Fruit fly (Drosophila melanogaster) whole organism, embryonic: ENCODE data around the gene CG33268.
A peak's percentile ranks its signal among the peaks of the same experiment; 100 is the strongest.

Experiments
- Ada2b ChIP-seq: fragments of 200-800 bp; sonication (Bioruptor generic); IDR thresholded peaks from 2 replicates; pipeline ENCODE4 v1.3.6; 2022; ENCODE audit warnings: missing biosample characterization, missing genetic modification characterization
- CG10431 ChIP-seq: fragments of 200-800 bp; sonication (Bioruptor generic); optimal IDR thresholded peaks from 3 replicates; lab custom pipeline; 2018; ENCODE audit warnings: missing biosample characterization, mild to moderate bottlenecking, missing genetic modification characterization
- CG14014 ChIP-seq: fragments of 200-800 bp; sonication (Bioruptor generic); IDR thresholded peaks from 2 replicates; pipeline ENCODE4 v1.3.6; 2022; ENCODE audit warnings: missing biosample characterization, missing genetic modification characterization
- CG14710 ChIP-seq: fragments of 200-800 bp; sonication (Bioruptor generic); optimal IDR thresholded peaks from 3 replicates; lab custom pipeline; 2019; ENCODE audit warnings: missing biosample characterization, mild to moderate bottlenecking, missing genetic modification characterization, moderate library complexity
- CG15011 ChIP-seq: fragments of 200-800 bp; sonication (Bioruptor generic); optimal IDR thresholded peaks from 3 replicates; lab custom pipeline; 2018; ENCODE audit warnings: missing biosample characterization, mild to moderate bottlenecking, missing genetic modification characterization
- CG1529 ChIP-seq: fragments of 200-800 bp; sonication (Bioruptor generic); optimal IDR thresholded peaks from 3 replicates; lab custom pipeline; 2018; ENCODE audit warnings: missing biosample characterization, missing genetic modification characterization
- CG1603 ChIP-seq: fragments of 200-800 bp; sonication (Bioruptor generic); optimal IDR thresholded peaks from 2 replicates; lab custom pipeline; 2019; ENCODE audit warnings: missing biosample characterization, mild to moderate bottlenecking, missing genetic modification characterization, moderate library complexity
- CG16813 ChIP-seq: fragments of 200-800 bp; sonication (Bioruptor generic); IDR thresholded peaks from 3 replicates; pipeline ENCODE4 v1.3.6; 2022; ENCODE audit warnings: missing biosample characterization, missing genetic modification characterization; ENCODE audit not compliant: partially characterized antibody
- CG2116 ChIP-seq: fragments of 200-800 bp; sonication (Bioruptor generic); optimal IDR thresholded peaks from 3 replicates; lab custom pipeline; 2018; ENCODE audit warnings: missing biosample characterization, mild to moderate bottlenecking, missing genetic modification characterization
- CG2678 ChIP-seq: fragments of 200-800 bp; sonication (Bioruptor generic); optimal IDR thresholded peaks from 3 replicates; lab custom pipeline; 2019; ENCODE audit warnings: missing biosample characterization, mild to moderate bottlenecking, missing genetic modification characterization, moderate library complexity
- CG30431 ChIP-seq: fragments of 200-800 bp; sonication (Bioruptor generic); optimal IDR thresholded peaks from 2 replicates; lab custom pipeline; 2017; ENCODE audit warnings: missing biosample characterization, missing genetic modification characterization
- CG3065 ChIP-seq: fragments of 200-800 bp; sonication (Bioruptor generic); optimal IDR thresholded peaks from 2 replicates; lab custom pipeline; 2016; ENCODE audit warnings: missing biosample characterization, missing genetic modification characterization
- CG3281 ChIP-seq: fragments of 200-800 bp; sonication (Bioruptor generic); optimal IDR thresholded peaks from 3 replicates; lab custom pipeline; 2017; ENCODE audit warnings: missing biosample characterization, mild to moderate bottlenecking, missing genetic modification characterization
- CG34224 ChIP-seq: fragments of 200-800 bp; sonication (Bioruptor generic); IDR thresholded peaks from 3 replicates; pipeline ENCODE4 v1.3.6; 2022; ENCODE audit warnings: missing biosample characterization, missing genetic modification characterization; ENCODE audit not compliant: partially characterized antibody
- CG7839 ChIP-seq: fragments of 200-800 bp; sonication (Bioruptor generic); optimal IDR thresholded peaks from 3 replicates; lab custom pipeline; 2018; ENCODE audit warnings: missing biosample characterization, mild to moderate bottlenecking, missing genetic modification characterization, moderate library complexity
- CG8089 ChIP-seq: fragments of 200-800 bp; sonication (Bioruptor generic); optimal IDR thresholded peaks from 3 replicates; lab custom pipeline; 2016; ENCODE audit warnings: missing biosample characterization, missing genetic modification characterization
- CG8359 ChIP-seq: fragments of 200-800 bp; sonication (Bioruptor generic); optimal IDR thresholded peaks from 2 replicates; lab custom pipeline; 2017; ENCODE audit warnings: missing biosample characterization, mild to moderate bottlenecking, missing genetic modification characterization, borderline replicate concordance
- CG9215 ChIP-seq: fragments of 200-800 bp; sonication (Bioruptor generic); IDR thresholded peaks from 2 replicates; pipeline ENCODE4 v1.3.6; 2022; ENCODE audit warnings: missing biosample characterization, missing genetic modification characterization
- CG9609 ChIP-seq: fragments of 200-800 bp; sonication (Bioruptor generic); optimal IDR thresholded peaks from 3 replicates; lab custom pipeline; 2016; ENCODE audit warnings: missing biosample characterization, missing genetic modification characterization
- CG9932 ChIP-seq: fragments of 200-800 bp; sonication (Bioruptor generic); IDR thresholded peaks from 2 replicates; pipeline ENCODE4 v1.3.6; 2022; ENCODE audit warnings: missing biosample characterization, missing genetic modification characterization
- Camta ChIP-seq: fragments of 200-800 bp; sonication (Bioruptor generic); optimal IDR thresholded peaks from 2 replicates; lab custom pipeline; 2016; ENCODE audit warnings: missing biosample characterization, missing genetic modification characterization
- Ets65A ChIP-seq: fragments of 200-800 bp; sonication (Bioruptor generic); peaks from one replicate; lab custom pipeline; 2016; ENCODE audit warnings: missing biosample characterization, missing genetic modification characterization
- Ets97D ChIP-seq: fragments of 200-800 bp; sonication (Bioruptor generic); optimal IDR thresholded peaks from 3 replicates; lab custom pipeline; 2016; ENCODE audit warnings: missing biosample characterization, missing genetic modification characterization
- HLHmδ ChIP-seq: fragments of 200-800 bp; sonication (Bioruptor generic); optimal IDR thresholded peaks from 2 replicates; lab custom pipeline; 2018; ENCODE audit warnings: missing biosample characterization, mild to moderate bottlenecking, missing genetic modification characterization, moderate library complexity
- Hmr ChIP-seq: fragments of 200-800 bp; sonication (Bioruptor generic); optimal IDR thresholded peaks from 3 replicates; lab custom pipeline; 2017; ENCODE audit warnings: mild to moderate bottlenecking, missing biosample characterization, missing genetic modification reagents, missing genetic modification characterization
- MTF-1 ChIP-seq: fragments of 200-800 bp; sonication (Bioruptor generic); optimal IDR thresholded peaks from 2 replicates; lab custom pipeline; 2018; ENCODE audit warnings: missing biosample characterization, mild to moderate bottlenecking, missing genetic modification characterization, borderline replicate concordance
- Meics ChIP-seq: fragments of 200-800 bp; sonication (Bioruptor generic); optimal IDR thresholded peaks from 2 replicates; lab custom pipeline; 2017; ENCODE audit warnings: missing biosample characterization, mild to moderate bottlenecking, missing genetic modification characterization
- Nf-YA ChIP-seq: fragments of 200-800 bp; sonication (Bioruptor generic); IDR thresholded peaks from 2 replicates; pipeline ENCODE4 v1.3.6; 2022; ENCODE audit warnings: missing biosample characterization, missing genetic modification characterization
- NfI ChIP-seq: fragments of 200-800 bp; sonication (Bioruptor generic); optimal IDR thresholded peaks from 3 replicates; lab custom pipeline; 2018; ENCODE audit warnings: missing biosample characterization, mild to moderate bottlenecking, missing genetic modification characterization, moderate library complexity
- Oli ChIP-seq: fragments of 200-800 bp; sonication (Bioruptor generic); optimal IDR thresholded peaks from 2 replicates; lab custom pipeline; 2018; ENCODE audit warnings: missing biosample characterization, mild to moderate bottlenecking, missing genetic modification characterization, moderate library complexity
- Sin3A ChIP-seq: fragments of >200 bp; optimal IDR thresholded peaks from 2 replicates; lab custom pipeline; 2018
- Taf1 ChIP-seq: fragments of 200-800 bp; sonication (Bioruptor generic); IDR thresholded peaks from 2 replicates; pipeline ENCODE4 v1.3.6; 2022; ENCODE audit warnings: missing biosample characterization, missing genetic modification characterization
- Trl ChIP-seq, 3 experiments: fragments of >200 bp in 2 of 3; fragments of 200-800 bp in 1 of 3; sonication (Bioruptor generic) in 1 of 3; optimal IDR thresholded peaks; 2 replicates in 1 of 3; 3 replicates in 2 of 3; lab custom pipeline; 2016 to 2017; ENCODE audit warnings: missing biosample characterization in 1 of 3, missing genetic modification characterization in 1 of 3
- caup ChIP-seq: fragments of 200-800 bp; sonication (Bioruptor generic); optimal IDR thresholded peaks from 3 replicates; lab custom pipeline; 2017; ENCODE audit warnings: missing biosample characterization, mild to moderate bottlenecking, missing genetic modification characterization, moderate library complexity; ENCODE audit not compliant: severe bottlenecking
- gfzf ChIP-seq: fragments of 200-800 bp; sonication (Bioruptor generic); optimal IDR thresholded peaks from 2 replicates; lab custom pipeline; 2016; ENCODE audit warnings: missing biosample characterization, mild to moderate bottlenecking, missing genetic modification characterization, moderate library complexity
- gt ChIP-seq: fragments of 200-800 bp; sonication (Bioruptor generic); IDR thresholded peaks from 2 replicates; pipeline ENCODE4 v1.3.6; 2022; ENCODE audit warnings: missing biosample characterization, missing genetic modification characterization
- hkb ChIP-seq, 2 experiments: fragments of 200-800 bp in 1 of 2; fragments of >200 bp in 1 of 2; sonication (Bioruptor generic) in 1 of 2; IDR thresholded peaks in 1 of 2; optimal IDR thresholded peaks in 1 of 2; 2 replicates each; pipeline versions ENCODE4 v1.3.6 to Lab custom; 2017 to 2022; ENCODE audit warnings: missing biosample characterization in 1 of 2, missing genetic modification characterization in 1 of 2
- klu ChIP-seq: fragments of 200-800 bp; sonication (Bioruptor generic); IDR thresholded peaks from 2 replicates; pipeline ENCODE4 v1.3.6; 2022; ENCODE audit warnings: missing biosample characterization, missing genetic modification characterization
- maf-S ChIP-seq: fragments of 200-800 bp; sonication (Bioruptor generic); optimal IDR thresholded peaks from 2 replicates; lab custom pipeline; 2016; ENCODE audit warnings: missing biosample characterization, missing genetic modification characterization
- nerfin-2 ChIP-seq: fragments of 200-800 bp; sonication (Bioruptor generic); IDR thresholded peaks from 2 replicates; pipeline ENCODE4 v1.3.6; 2022; ENCODE audit warnings: missing biosample characterization, missing genetic modification characterization; ENCODE audit not compliant: partially characterized antibody
- pan ChIP-seq, 4 experiments: fragments of >200 bp in 3 of 4; fragments of 200-800 bp in 1 of 4; sonication (Bioruptor generic) in 1 of 4; optimal IDR thresholded peaks in 3 of 4; IDR thresholded peaks in 1 of 4; 2 replicates each; pipeline versions ENCODE4 v1.3.6 to Lab custom; 2017 to 2022; ENCODE audit warnings: missing biosample characterization in 2 of 4, missing genetic modification characterization in 2 of 4, mixed read lengths in 1 of 4
- rib ChIP-seq: fragments of 200-800 bp; sonication (Bioruptor generic); IDR thresholded peaks from 2 replicates; pipeline ENCODE4 v1.3.6; 2022; ENCODE audit warnings: missing biosample characterization, missing genetic modification characterization
- row ChIP-seq: fragments of 200-800 bp; sonication (Bioruptor generic); IDR thresholded peaks from 3 replicates; pipeline ENCODE4 v1.3.6; 2022; ENCODE audit warnings: missing biosample characterization, missing genetic modification characterization
- scrt ChIP-seq: fragments of 200-800 bp; sonication (Bioruptor generic); optimal IDR thresholded peaks from 2 replicates; lab custom pipeline; 2018; ENCODE audit warnings: missing biosample characterization, mild to moderate bottlenecking, missing genetic modification characterization, moderate library complexity
- sens ChIP-seq: fragments of 200-800 bp; sonication (Bioruptor generic); peaks from one replicate; lab custom pipeline; 2016; ENCODE audit warnings: missing biosample characterization, missing genetic modification characterization
- sisA ChIP-seq: fragments of 200-800 bp; sonication (Bioruptor generic); IDR thresholded peaks from 2 replicates; pipeline ENCODE4 v1.3.6; 2022; ENCODE audit warnings: missing biosample characterization, missing genetic modification characterization

Gene CG33268

dm6 chr3L:11591803-11592202, 772 bp upstream of the CG33268 start:
- no peak for TF ChIP-seq sisA (GFP tag; lab: Robert Waterston, UW)
- peak; percentile 15 to 22 for TF ChIP-seq Trl (optimal IDR thresholded peaks at IDR 0.05; lab: Kevin White, UChicago)
- TF ChIP-seq Trl (GFP tag; optimal IDR thresholded peaks at IDR 0.05; lab: Kevin White, UChicago) = no peak

dm6 chr3L:11589395-11589794, 1.6 kb downstream of the CG33268 start, which contains the start of gene CG7377:
Gene CG7377 (plus strand): TSS chr3L:11589695.
- TF ChIP-seq klu (GFP tag; lab: Robert Waterston, UW) = 0 out of 2 replicates have a peak, but pooled peaks have one; percentile 9
- TF ChIP-seq Ets65A (GFP tag; lab: Kevin White, UChicago) = peak; percentile 15

dm6 chr3L:11588594-11588993, 2.4 kb downstream of the CG33268 start:
- TF ChIP-seq CG9932 (GFP tag; lab: Robert Waterston, UW) (no peak), CG3281 (GFP tag; lab: Kevin White, UChicago) (peak; percentile 14), Camta (GFP tag; lab: Kevin White, UChicago) (peak; percentile 15), scrt (GFP tag; lab: Kevin White, UChicago) (no peak), Oli (tag; lab: Kevin White, UChicago) (no peak), CG9609 (no peak), rib (GFP tag; lab: Robert Waterston, UW) (no peak), Nf-YA (GFP tag; lab: Robert Waterston, UW) (peak; percentile 44; the same call in 1 of the 2 replicates), maf-S (GFP tag; lab: Kevin White, UChicago) (no peak), HLHmδ (GFP tag; lab: Kevin White, UChicago) (peak; percentile 18), CG34224 (GFP tag; lab: Robert Waterston, UW) (no peak), CG2116 (GFP tag; lab: Kevin White, UChicago) (no peak), CG14710 (no peak), CG16813 (GFP tag; lab: Robert Waterston, UW) (no peak), Hmr (GFP tag; lab: Kevin White, UChicago) (no peak), CG30431 (no peak), CG1603 (no peak), CG14014 (GFP tag; lab: Robert Waterston, UW) (no peak), Ets65A (GFP tag; lab: Kevin White, UChicago) (peak; percentile 60), CG3065 (GFP tag; lab: Kevin White, UChicago) (no peak), caup (GFP tag; lab: Kevin White, UChicago) (no peak), CG2678 (tag; lab: Kevin White, UChicago) (no peak), CG7839 (tag; lab: Kevin White, UChicago) (no peak), CG1529 (GFP tag; lab: Kevin White, UChicago) (no peak), row (0 out of 3 replicates have a peak, but pooled peaks have one; percentile 14), gt (no peak), Ada2b (GFP tag; lab: Robert Waterston, UW) (no peak), CG15011 (GFP tag; lab: Kevin White, UChicago) (no peak), NfI (no peak), Sin3A (lab: Kevin White, UChicago) (no peak), gfzf (GFP tag; lab: Kevin White, UChicago) (no peak), CG8089 (GFP tag; lab: Kevin White, UChicago) (no peak), Taf1 (GFP tag; lab: Robert Waterston, UW) (no peak), CG10431 (GFP tag; lab: Kevin White, UChicago) (no peak), hkb (optimal IDR thresholded peaks at IDR 0.05; lab: Kevin White, UChicago) (no peak), hkb (GFP tag; IDR thresholded peaks at IDR 0.05; lab: Robert Waterston, UW) (no peak), sens (GFP tag; lab: Kevin White, UChicago) (peak; percentile 80), pan (optimal IDR thresholded peaks at IDR 0.05; lab: Kevin White, UChicago) (no peak), pan (GFP tag; optimal IDR thresholded peaks at IDR 0.05 in 1 of 2, IDR thresholded peaks at IDR 0.05 in 1 of 2) (no peak), CG9215 (GFP tag; lab: Robert Waterston, UW) (no peak), MTF-1 (GFP tag; lab: Kevin White, UChicago) (no peak), Ets97D (GFP tag; lab: Kevin White, UChicago) (no peak), CG8359 (no peak), nerfin-2 (no peak), Meics (GFP tag; lab: Kevin White, UChicago) (no peak)
